1 fruit fly cellular context compared by ENCODE assay signal in the genomic region with DNA sequence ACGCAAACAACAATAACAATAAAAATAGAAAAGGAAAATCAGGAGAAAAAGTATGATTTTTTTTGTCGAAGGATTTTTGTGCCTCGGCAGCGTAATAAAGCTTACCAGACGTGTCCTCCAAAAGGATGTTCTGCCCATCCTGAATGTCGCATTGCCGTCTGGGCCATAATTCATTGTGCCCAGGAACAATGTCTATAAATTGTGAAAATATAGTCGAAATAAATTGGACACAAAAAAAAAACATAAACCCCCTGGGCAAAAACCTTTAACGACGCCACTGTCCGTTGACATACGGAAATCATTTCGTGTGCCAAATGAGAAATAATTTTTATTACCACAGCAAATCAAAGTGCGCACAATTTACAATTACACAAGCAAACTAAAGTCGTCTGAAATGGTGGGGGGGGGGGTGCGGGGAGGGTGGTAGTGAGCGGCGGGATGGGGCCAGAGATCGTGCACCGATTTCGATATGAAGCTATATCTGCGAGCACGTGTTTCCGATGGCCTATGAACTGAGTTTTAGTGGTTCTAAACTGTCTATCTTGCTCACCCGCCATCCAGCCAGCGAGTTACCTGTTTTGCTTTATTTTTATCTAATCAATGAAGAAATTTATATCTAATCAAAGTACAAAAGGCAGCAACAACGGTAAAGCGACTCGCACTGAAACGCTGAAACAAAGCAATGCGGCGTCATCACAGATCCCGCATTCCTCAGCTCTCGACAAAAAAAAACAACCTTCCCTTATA.
A peak's percentile ranks its signal among the peaks of the same experiment; 100 is the strongest.
TF ChIP-seq lines count a peak whose summit lies in the region.

No protein-coding gene starts in this region.

TF ChIP-seq in whole organism, embryonic, 481 proteins besides CTCF, POLR2A, EP300 and RAD21 (continued from another document):
- no peak for TF ChIP-seq chm (GFP tag; IDR thresholded peaks at IDR 0.05; lab: Robert Waterston, UW)
- peak; percentile 30 for TF ChIP-seq CG1792 (GFP tag; optimal IDR thresholded peaks at IDR 0.05; lab: Kevin White, UChicago)
- peak in 1 of 2 experiments; percentile 51 for TF ChIP-seq Hr51 (GFP tag; optimal IDR thresholded peaks at IDR 0.05; lab: Kevin White, UChicago)
- TF ChIP-seq CG2889 (GFP tag; IDR thresholded peaks at IDR 0.05; lab: Robert Waterston, UW) = 0 out of 3 replicates have a peak, but pooled peaks have one; percentile 36
- TF ChIP-seq chif (GFP tag; optimal IDR thresholded peaks at IDR 0.05; lab: Kevin White, UChicago) = peak in 1 of 2 experiments; percentile 39
- no peak for TF ChIP-seq Lpt (GFP tag; optimal IDR thresholded peaks at IDR 0.05; lab: Kevin White, UChicago)
- TF ChIP-seq CG32772 (GFP tag; IDR thresholded peaks at IDR 0.05; lab: Robert Waterston, UW) = 0 out of 2 replicates have a peak, but pooled peaks have one; percentile 14
- peak; percentile 57 for TF ChIP-seq CG15514 (GFP tag; optimal IDR thresholded peaks at IDR 0.05; lab: Kevin White, UChicago)
- 0 out of 3 replicates have a peak, but pooled peaks have one; percentile 38 for TF ChIP-seq ken (GFP tag; IDR thresholded peaks at IDR 0.05; lab: Robert Waterston, UW)
- no peak for TF ChIP-seq psq (GFP tag; optimal IDR thresholded peaks at IDR 0.05; lab: Kevin White, UChicago)
- peak; percentile 41 for TF ChIP-seq Ada2b (GFP tag; IDR thresholded peaks at IDR 0.05; lab: Robert Waterston, UW)
- no peak for TF ChIP-seq CG2116 (GFP tag; optimal IDR thresholded peaks at IDR 0.05; lab: Kevin White, UChicago)
- no peak for TF ChIP-seq CG10979 (tag; optimal IDR thresholded peaks at IDR 0.05; lab: Kevin White, UChicago)
- TF ChIP-seq CG18262 (tag; optimal IDR thresholded peaks at IDR 0.05; lab: Kevin White, UChicago) = no peak
- TF ChIP-seq CG2712 (tag; optimal IDR thresholded peaks at IDR 0.05; lab: Kevin White, UChicago) = no peak
- peak; percentile 80 for TF ChIP-seq Rfx (GFP tag; IDR thresholded peaks at IDR 0.05; lab: Robert Waterston, UW)
- TF ChIP-seq B-H1 (GFP tag; IDR thresholded peaks at IDR 0.05; lab: Robert Waterston, UW) = no peak
- no peak for TF ChIP-seq Camta (GFP tag; optimal IDR thresholded peaks at IDR 0.05; lab: Kevin White, UChicago)
- no peak for TF ChIP-seq lbe (GFP tag; optimal IDR thresholded peaks at IDR 0.05; lab: Kevin White, UChicago)
- no peak for TF ChIP-seq oc (tag; optimal IDR thresholded peaks at IDR 0.05; lab: Kevin White, UChicago)
- TF ChIP-seq jumu (GFP tag; optimal IDR thresholded peaks at IDR 0.05; lab: Kevin White, UChicago) = peak; percentile 18
- TF ChIP-seq al (GFP tag; IDR thresholded peaks at IDR 0.05; lab: Robert Waterston, UW) = peak; percentile 57; the same call in 1 of the 2 replicates
- peak; percentile 32 for TF ChIP-seq CG10274 (GFP tag; optimal IDR thresholded peaks at IDR 0.05; lab: Kevin White, UChicago)
- peak; percentile 28; the same call in 1 of the 2 replicates for TF ChIP-seq sob (GFP tag; IDR thresholded peaks at IDR 0.05; lab: Robert Waterston, UW)
- peak; percentile 78 for TF ChIP-seq CG2120 (GFP tag; optimal IDR thresholded peaks at IDR 0.05; lab: Kevin White, UChicago)
- no peak for TF ChIP-seq maf-S (GFP tag; optimal IDR thresholded peaks at IDR 0.05; lab: Kevin White, UChicago)
- TF ChIP-seq NC2β (GFP tag; optimal IDR thresholded peaks at IDR 0.05; lab: Kevin White, UChicago) = no peak
- TF ChIP-seq CG31224 (GFP tag; IDR thresholded peaks at IDR 0.05; lab: Robert Waterston, UW) = peak; percentile 62; the same call in 1 of the 2 replicates
- no peak for TF ChIP-seq Hmx (GFP tag; optimal IDR thresholded peaks at IDR 0.05; lab: Kevin White, UChicago)
- TF ChIP-seq CG1603 (tag; optimal IDR thresholded peaks at IDR 0.05; lab: Kevin White, UChicago) = no peak
- TF ChIP-seq H2.0 (GFP tag; IDR thresholded peaks at IDR 0.05; lab: Robert Waterston, UW) = 0 out of 2 replicates have a peak, but pooled peaks have one; percentile 31
- peak; percentile 37; the same call in 1 of the 4 replicates for TF ChIP-seq Gug (GFP tag; IDR thresholded peaks at IDR 0.05; lab: Robert Waterston, UW)
- no peak for TF ChIP-seq Ssrp (tag; optimal IDR thresholded peaks at IDR 0.05; lab: Kevin White, UChicago)
- TF ChIP-seq CG17612 (GFP tag; IDR thresholded peaks at IDR 0.05; lab: Robert Waterston, UW) = no peak
- no peak for TF ChIP-seq CG11696 (GFP tag; IDR thresholded peaks at IDR 0.05; lab: Robert Waterston, UW)
- TF ChIP-seq CG9797 (GFP tag; optimal IDR thresholded peaks at IDR 0.05; lab: Kevin White, UChicago) = no peak
- no peak for TF ChIP-seq Side (GFP tag; optimal IDR thresholded peaks at IDR 0.05; lab: Kevin White, UChicago)
- peak; percentile 61 for TF ChIP-seq CG2678 (tag; optimal IDR thresholded peaks at IDR 0.05; lab: Kevin White, UChicago)
- TF ChIP-seq bab2 (GFP tag; optimal IDR thresholded peaks at IDR 0.05; lab: Kevin White, UChicago) = peak; percentile 28
- peak; percentile 51; the same call in 1 of the 2 replicates for TF ChIP-seq sens-2 (GFP tag; IDR thresholded peaks at IDR 0.05; lab: Robert Waterston, UW)
- no peak for TF ChIP-seq CG7271 (tag; optimal IDR thresholded peaks at IDR 0.05; lab: Kevin White, UChicago)
- TF ChIP-seq CG34224 (GFP tag; IDR thresholded peaks at IDR 0.05; lab: Robert Waterston, UW; ENCODE audit: partially characterized antibody) = no peak
- TF ChIP-seq crp (GFP tag; optimal IDR thresholded peaks at IDR 0.05; lab: Kevin White, UChicago) = no peak
- TF ChIP-seq gce (GFP tag; IDR thresholded peaks at IDR 0.05; lab: Robert Waterston, UW) = no peak
- TF ChIP-seq CG8924 (tag; optimal IDR thresholded peaks at IDR 0.05; lab: Kevin White, UChicago) = no peak
- TF ChIP-seq CG8281 (tag; optimal IDR thresholded peaks at IDR 0.05; lab: Kevin White, UChicago) = no peak
- no peak for TF ChIP-seq ato (GFP tag; IDR thresholded peaks at IDR 0.05; lab: Robert Waterston, UW; ENCODE audit: partially characterized antibody)
- TF ChIP-seq CG10543 (GFP tag; optimal IDR thresholded peaks at IDR 0.05; lab: Kevin White, UChicago) = peak; percentile 54
- no peak for TF ChIP-seq nerfin-2 (GFP tag; IDR thresholded peaks at IDR 0.05; lab: Robert Waterston, UW; ENCODE audit: partially characterized antibody)
- TF ChIP-seq CG10209 (GFP tag; optimal IDR thresholded peaks at IDR 0.05; lab: Kevin White, UChicago) = peak; percentile 19
- TF ChIP-seq fd102C (GFP tag; optimal IDR thresholded peaks at IDR 0.05; lab: Kevin White, UChicago) = no peak
- no peak for TF ChIP-seq klu (GFP tag; IDR thresholded peaks at IDR 0.05; lab: Robert Waterston, UW)
- TF ChIP-seq CG3163 (GFP tag; optimal IDR thresholded peaks at IDR 0.05; lab: Kevin White, UChicago) = no peak
- no peak for TF ChIP-seq CG31388 (GFP tag; optimal IDR thresholded peaks at IDR 0.05; lab: Kevin White, UChicago)
- TF ChIP-seq Trl (optimal IDR thresholded peaks at IDR 0.05; lab: Kevin White, UChicago) = no peak
- peak; percentile 35 for TF ChIP-seq Trl (GFP tag; optimal IDR thresholded peaks at IDR 0.05; lab: Kevin White, UChicago)
- peak; percentile 95 for TF ChIP-seq sd (tag; optimal IDR thresholded peaks at IDR 0.05; lab: Kevin White, UChicago)
- TF ChIP-seq lmd (GFP tag; IDR thresholded peaks at IDR 0.05; lab: Robert Waterston, UW) = peak; percentile 54; the same call in 1 of the 2 replicates
- TF ChIP-seq btn (GFP tag; optimal IDR thresholded peaks at IDR 0.05; lab: Kevin White, UChicago) = no peak
- TF ChIP-seq CG7786 (GFP tag; optimal IDR thresholded peaks at IDR 0.05; lab: Kevin White, UChicago) = peak; percentile 46
- TF ChIP-seq Nf-YC (tag; optimal IDR thresholded peaks at IDR 0.05; lab: Kevin White, UChicago) = no peak
- TF ChIP-seq CG4328 (GFP tag; optimal IDR thresholded peaks at IDR 0.05; lab: Kevin White, UChicago) = no peak
- 0 out of 2 replicates have a peak, but pooled peaks have one; percentile 54 for TF ChIP-seq Ptx1 (GFP tag; IDR thresholded peaks at IDR 0.05; lab: Robert Waterston, UW)
- no peak for TF ChIP-seq Atf3 (GFP tag; optimal IDR thresholded peaks at IDR 0.05; lab: Kevin White, UChicago)
- TF ChIP-seq cad (GFP tag; optimal IDR thresholded peaks at IDR 0.05; lab: Kevin White, UChicago) = no peak
- TF ChIP-seq pan (optimal IDR thresholded peaks at IDR 0.05; lab: Kevin White, UChicago) = no peak
- peak in 1 of 2 experiments; percentile 31 for TF ChIP-seq pan (GFP tag; optimal IDR thresholded peaks at IDR 0.05 in 1 of 2, IDR thresholded peaks at IDR 0.05 in 1 of 2)
- peak; percentile 58 for TF ChIP-seq lab (GFP tag; optimal IDR thresholded peaks at IDR 0.05; lab: Kevin White, UChicago)
- no peak for TF ChIP-seq Dref (GFP tag; IDR thresholded peaks at IDR 0.05; lab: Robert Waterston, UW)
- TF ChIP-seq cas (GFP tag; IDR thresholded peaks at IDR 0.05; lab: Robert Waterston, UW) = no peak
- 0 out of 3 replicates have a peak, but pooled peaks have one; percentile 53 for TF ChIP-seq Dbx (GFP tag; IDR thresholded peaks at IDR 0.05; lab: Robert Waterston, UW)
- TF ChIP-seq Hmr (GFP tag; optimal IDR thresholded peaks at IDR 0.05; lab: Kevin White, UChicago) = peak; percentile 54
- TF ChIP-seq CG4707 (GFP tag; optimal IDR thresholded peaks at IDR 0.05; lab: Kevin White, UChicago) = no peak
- peak; percentile 16 for TF ChIP-seq D19B (GFP tag; optimal IDR thresholded peaks at IDR 0.05; lab: Kevin White, UChicago)
- no peak for TF ChIP-seq yki (optimal IDR thresholded peaks at IDR 0.05; lab: Kevin White, UChicago)
- peak; percentile 4 for TF ChIP-seq CG10654 (GFP tag; optimal IDR thresholded peaks at IDR 0.05; lab: Kevin White, UChicago)
- TF ChIP-seq CG11456 (GFP tag; IDR thresholded peaks at IDR 0.05; lab: Robert Waterston, UW) = peak; percentile 70
- TF ChIP-seq Drgx (GFP tag; IDR thresholded peaks at IDR 0.05; lab: Robert Waterston, UW) = no peak
- TF ChIP-seq CG18619 (GFP tag; optimal IDR thresholded peaks at IDR 0.05; lab: Kevin White, UChicago) = peak; percentile 18
- TF ChIP-seq Tbp (GFP tag; optimal IDR thresholded peaks at IDR 0.05; lab: Kevin White, UChicago) = no peak
- TF ChIP-seq vnd (GFP tag; IDR thresholded peaks at IDR 0.05; lab: Robert Waterston, UW; ENCODE audit: partially characterized antibody) = no peak
- TF ChIP-seq schlank (tag; optimal IDR thresholded peaks at IDR 0.05; lab: Kevin White, UChicago) = no peak
- no peak for TF ChIP-seq CG17359 (tag; optimal IDR thresholded peaks at IDR 0.05; lab: Kevin White, UChicago)
- TF ChIP-seq Dad (GFP tag; optimal IDR thresholded peaks at IDR 0.05; lab: Kevin White, UChicago) = peak; percentile 36
- no peak for TF ChIP-seq CG6765 (GFP tag; optimal IDR thresholded peaks at IDR 0.05; lab: Kevin White, UChicago)
- TF ChIP-seq repo (GFP tag; optimal IDR thresholded peaks at IDR 0.05; lab: Kevin White, UChicago) = no peak
- no peak for TF ChIP-seq CG15073 (GFP tag; optimal IDR thresholded peaks at IDR 0.05; lab: Kevin White, UChicago)
- TF ChIP-seq CG9817 (tag; optimal IDR thresholded peaks at IDR 0.05; lab: Kevin White, UChicago) = peak; percentile 53
- TF ChIP-seq Hsf (GFP tag; optimal IDR thresholded peaks at IDR 0.05; lab: Kevin White, UChicago) = peak; percentile 38
- no peak for TF ChIP-seq CG15601 (tag; optimal IDR thresholded peaks at IDR 0.05; lab: Kevin White, UChicago)
- peak; percentile 14 for TF ChIP-seq HHEX (GFP tag; optimal IDR thresholded peaks at IDR 0.05; lab: Kevin White, UChicago)
- TF ChIP-seq CG18599 (GFP tag; optimal IDR thresholded peaks at IDR 0.05; lab: Kevin White, UChicago) = peak; percentile 57
- peak; percentile 44 for TF ChIP-seq emc (GFP tag; optimal IDR thresholded peaks at IDR 0.05; lab: Kevin White, UChicago)
- TF ChIP-seq Blimp-1 (GFP tag; optimal IDR thresholded peaks at IDR 0.05; lab: Kevin White, UChicago) = no peak
- TF ChIP-seq hth (optimal IDR thresholded peaks at IDR 0.05; lab: Kevin White, UChicago) = no peak
- TF ChIP-seq CG14441 (GFP tag; IDR thresholded peaks at IDR 0.05; lab: Robert Waterston, UW) = peak; percentile 49
- TF ChIP-seq CG10147 (GFP tag; optimal IDR thresholded peaks at IDR 0.05; lab: Kevin White, UChicago) = no peak
- no peak for TF ChIP-seq bowl (GFP tag; IDR thresholded peaks at IDR 0.05; lab: Robert Waterston, UW)
- TF ChIP-seq CG13894 (tag; optimal IDR thresholded peaks at IDR 0.05; lab: Kevin White, UChicago) = no peak
- TF ChIP-seq p53 (GFP tag; optimal IDR thresholded peaks at IDR 0.05; lab: Kevin White, UChicago) = no peak
- peak; percentile 41 for TF ChIP-seq Myb (GFP tag; optimal IDR thresholded peaks at IDR 0.05; lab: Kevin White, UChicago)
- TF ChIP-seq CG11093 (GFP tag; IDR thresholded peaks at IDR 0.05; lab: Robert Waterston, UW) = no peak
- TF ChIP-seq CG7839 (tag; optimal IDR thresholded peaks at IDR 0.05; lab: Kevin White, UChicago) = peak; percentile 54
- TF ChIP-seq CG11247 (GFP tag; IDR thresholded peaks at IDR 0.05; lab: Robert Waterston, UW) = peak; percentile 35
- TF ChIP-seq CG33557 (GFP tag; optimal IDR thresholded peaks at IDR 0.05; lab: Kevin White, UChicago) = no peak
- peak; percentile 2 for TF ChIP-seq ERR (GFP tag; optimal IDR thresholded peaks at IDR 0.05; lab: Kevin White, UChicago)
- TF ChIP-seq Dip3 (GFP tag; optimal IDR thresholded peaks at IDR 0.05; lab: Kevin White, UChicago) = peak; percentile 55
